Worm (Caenorhabditis elegans) whole organism, mixed stage, embryonic: ENCODE results near the gene D1086.17.

Experiments used
- M03D4.4 ChIP-seq: sonication (generic microtip); optimal IDR thresholded peaks from 2 replicates; lab custom pipeline; 2017; ENCODE audit warnings: mild to moderate bottlenecking, missing genetic modification characterization, missing compliant biosample characterization
- blmp-1 ChIP-seq: fragments of 150-350 bp; optimal IDR thresholded peaks from 2 replicates; lab custom pipeline; 2014; ENCODE audit warnings: missing biosample characterization, missing genetic modification characterization
- ceh-39 ChIP-seq: fragments of 150-350 bp; optimal IDR thresholded peaks from 2 replicates; lab custom pipeline; 2014; ENCODE audit warnings: missing biosample characterization, missing genetic modification characterization
- ceh-83 ChIP-seq: fragments of 200-800 bp; sonication (Bioruptor generic); optimal IDR thresholded peaks from 2 replicates; lab custom pipeline; 2018; ENCODE audit warnings: mild to moderate bottlenecking, missing genetic modification characterization, missing compliant biosample characterization
- ces-1 ChIP-seq: fragments of 150-350 bp; optimal IDR thresholded peaks from 2 replicates; lab custom pipeline; 2014; ENCODE audit warnings: missing biosample characterization, missing genetic modification reagents, missing genetic modification characterization
- elt-1 ChIP-seq: sonication (generic microtip); optimal IDR thresholded peaks from 2 replicates; lab custom pipeline; 2017; ENCODE audit warnings: missing genetic modification characterization, mild to moderate bottlenecking, missing compliant biosample characterization, antibody characterized with exemption, moderate library complexity, borderline replicate concordance; ENCODE audit not compliant: insufficient read depth
- elt-3 ChIP-seq: fragments of 150-350 bp; optimal IDR thresholded peaks from 2 replicates; lab custom pipeline; 2014; ENCODE audit warnings: missing biosample characterization, missing genetic modification characterization
- flh-1 ChIP-seq: fragments of 200-800 bp; sonication (Bioruptor generic); optimal IDR thresholded peaks from 2 replicates; lab custom pipeline; 2018; ENCODE audit warnings: mild to moderate bottlenecking, missing genetic modification characterization, moderate library complexity, missing compliant biosample characterization
- ham-2 ChIP-seq: fragments of 200-800 bp; sonication (Bioruptor generic); optimal IDR thresholded peaks from 2 replicates; lab custom pipeline; 2018; ENCODE audit warnings: mild to moderate bottlenecking, missing genetic modification characterization, missing compliant biosample characterization
- hlh-1 ChIP-seq: fragments of 150-350 bp; optimal IDR thresholded peaks from 2 replicates; lab custom pipeline; 2014; ENCODE audit warnings: missing biosample characterization, missing genetic modification reagents, missing genetic modification characterization
- lin-13 ChIP-seq: fragments of 150-350 bp; optimal IDR thresholded peaks from 2 replicates; lab custom pipeline; 2014; ENCODE audit warnings: missing biosample characterization, missing genetic modification characterization
- lin-32 ChIP-seq: fragments of 200-800 bp; sonication (Bioruptor generic); optimal IDR thresholded peaks from 2 replicates; lab custom pipeline; 2018; ENCODE audit warnings: mild to moderate bottlenecking, missing genetic modification characterization, missing compliant biosample characterization
- lsy-2 ChIP-seq: fragments of 150-350 bp; optimal IDR thresholded peaks from 2 replicates; lab custom pipeline; 2014; ENCODE audit warnings: missing biosample characterization, missing genetic modification characterization
- mab-5 ChIP-seq: fragments of 150-350 bp; optimal IDR thresholded peaks from 2 replicates; lab custom pipeline; 2014; ENCODE audit warnings: missing biosample characterization, missing genetic modification characterization
- mls-2 ChIP-seq: sonication (generic microtip); optimal IDR thresholded peaks from 2 replicates; lab custom pipeline; 2016; ENCODE audit warnings: mild to moderate bottlenecking, missing genetic modification characterization, moderate library complexity, missing compliant biosample characterization
- nhr-12 ChIP-seq: fragments of 150-350 bp; optimal IDR thresholded peaks from 2 replicates; lab custom pipeline; 2014; ENCODE audit warnings: missing biosample characterization, missing genetic modification characterization
- nhr-237 ChIP-seq: fragments of 150-350 bp; optimal IDR thresholded peaks from 2 replicates; lab custom pipeline; 2014; ENCODE audit warnings: missing biosample characterization, missing genetic modification characterization
- nhr-28 ChIP-seq: fragments of 150-350 bp; optimal IDR thresholded peaks from 2 replicates; lab custom pipeline; 2014; ENCODE audit warnings: missing biosample characterization, missing genetic modification characterization
- nhr-76 ChIP-seq: sonication (generic microtip); optimal IDR thresholded peaks from 2 replicates; lab custom pipeline; 2017; ENCODE audit warnings: missing biosample characterization, missing genetic modification characterization
- sem-2 ChIP-seq: fragments of 200-800 bp; sonication (Bioruptor generic); optimal IDR thresholded peaks from 2 replicates; lab custom pipeline; 2018; ENCODE audit warnings: mild to moderate bottlenecking, missing genetic modification characterization, missing compliant biosample characterization
- snpc-4 ChIP-seq: fragments of 150-350 bp; optimal IDR thresholded peaks from 2 replicates; lab custom pipeline; 2014; ENCODE audit warnings: missing biosample characterization, missing genetic modification characterization
- sptf-1 ChIP-seq: sonication (generic microtip); optimal IDR thresholded peaks from 2 replicates; lab custom pipeline; 2017; ENCODE audit warnings: mild to moderate bottlenecking, missing genetic modification characterization, moderate library complexity, missing compliant biosample characterization
- unc-120 ChIP-seq: sonication (generic microtip); optimal IDR thresholded peaks from 2 replicates; lab custom pipeline; 2017; ENCODE audit warnings: missing genetic modification characterization, missing compliant biosample characterization; ENCODE audit not compliant: poor library complexity, severe bottlenecking
- unc-39 ChIP-seq: fragments of 150-350 bp; optimal IDR thresholded peaks from 2 replicates; lab custom pipeline; 2014; ENCODE audit warnings: missing biosample characterization, missing genetic modification characterization
- unc-62 ChIP-seq: fragments of 150-350 bp; optimal IDR thresholded peaks from 2 replicates; lab custom pipeline; 2014; ENCODE audit warnings: missing biosample characterization, missing genetic modification reagents, missing genetic modification characterization
- zip-8 ChIP-seq: fragments of 150-350 bp; optimal IDR thresholded peaks from 2 replicates; lab custom pipeline; 2014; ENCODE audit warnings: missing biosample characterization, missing genetic modification characterization
- ztf-11 ChIP-seq: fragments of 150-350 bp; optimal IDR thresholded peaks from 2 replicates; lab custom pipeline; 2014; ENCODE audit warnings: missing biosample characterization, missing genetic modification characterization

The D1086.17 gene

DNA sequence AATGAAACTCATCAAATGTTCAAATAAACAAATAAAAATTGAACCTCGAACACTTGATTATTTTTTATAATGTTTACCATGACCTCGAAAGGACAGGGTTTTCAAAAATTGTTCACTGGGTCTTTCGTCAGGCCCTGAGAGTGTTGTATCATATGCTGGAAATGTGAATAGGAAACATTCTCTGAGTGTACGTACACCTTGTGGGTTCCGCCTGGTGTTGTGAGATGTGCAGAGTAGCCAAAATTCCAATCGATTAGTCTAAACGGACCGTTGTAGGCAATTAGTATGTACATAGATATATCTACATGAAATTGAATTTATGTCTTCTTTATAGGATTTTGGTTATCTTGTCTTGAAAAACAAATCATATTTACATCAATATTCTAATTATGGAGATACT, 26.9 kb downstream of the D1086.17 start:
- no peak for TF ChIP-seq blmp-1 (tag; lab: Kevin White, UChicago)
- TF ChIP-seq lin-32 (GFP tag; lab: Kevin White, UChicago), result no peak
- TF ChIP-seq lin-13, result no peak
- no peak for TF ChIP-seq unc-62 (GFP tag; lab: Kevin White, UChicago)
- no peak for TF ChIP-seq ceh-83
- no peak for TF ChIP-seq hlh-1 (tag; lab: Kevin White, UChicago)
- no peak for TF ChIP-seq sem-2 (GFP tag; lab: Kevin White, UChicago)
- TF ChIP-seq elt-3 (tag; lab: Kevin White, UChicago), result no peak
- TF ChIP-seq nhr-28 (tag; lab: Kevin White, UChicago), result no peak
- TF ChIP-seq ztf-11 (tag; lab: Kevin White, UChicago), result no peak
- no peak for TF ChIP-seq M03D4.4 (tag; lab: Kevin White, UChicago)
- no peak for TF ChIP-seq mab-5 (tag; lab: Kevin White, UChicago)
- TF ChIP-seq ham-2 (GFP tag; lab: Kevin White, UChicago), result no peak
- no peak for TF ChIP-seq nhr-12 (tag; lab: Kevin White, UChicago)
- no peak for TF ChIP-seq nhr-76 (tag; lab: Kevin White, UChicago)
- TF ChIP-seq snpc-4 (tag; lab: Kevin White, UChicago), result no peak

DNA sequence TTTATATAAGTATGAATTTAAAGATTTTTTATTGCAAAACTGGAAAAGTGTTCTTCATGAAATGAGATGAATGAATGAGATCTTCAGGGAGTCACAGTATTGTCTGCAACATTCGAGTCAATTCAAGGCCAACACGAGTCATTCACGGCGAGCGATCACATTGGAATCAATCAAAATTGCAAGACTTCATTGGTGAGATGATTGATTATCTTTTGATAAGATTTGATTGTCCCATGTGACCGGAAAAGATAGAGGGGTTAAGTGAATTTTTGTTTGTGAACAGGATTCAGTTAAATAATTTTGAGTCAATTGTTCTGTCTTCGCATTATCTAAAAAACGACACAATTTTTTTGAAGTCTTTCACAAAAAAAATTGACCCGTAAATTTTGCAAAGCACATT, 27.3 kb downstream of the D1086.17 start:
- TF ChIP-seq zip-8 (tag; lab: Kevin White, UChicago) (no peak), unc-62 (GFP tag; lab: Kevin White, UChicago) (peak; percentile 26)

DNA sequence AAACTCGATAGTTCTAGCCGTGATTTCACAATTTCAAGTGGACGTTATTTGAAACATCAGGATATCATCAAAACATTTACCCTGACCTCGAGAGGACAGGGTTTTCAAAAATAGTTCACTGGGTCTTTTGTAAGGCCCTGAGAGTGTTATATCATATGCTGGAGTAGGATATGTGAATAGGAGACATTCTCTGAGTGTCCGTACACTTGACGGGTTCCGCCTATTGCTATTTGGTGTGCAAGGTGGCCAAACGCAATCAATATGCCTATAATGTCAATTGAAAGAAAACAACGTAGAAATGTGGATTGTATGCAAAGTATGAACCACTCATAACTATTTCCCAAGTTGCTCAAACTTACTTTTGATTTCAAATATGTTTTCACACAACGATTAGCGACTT, 29.7 kb downstream of the D1086.17 start:
- TF ChIP-seq unc-120 (no peak), ztf-11 (tag; lab: Kevin White, UChicago) (no peak)
- TF ChIP-seq, all 35 proteins: peak for 0

DNA sequence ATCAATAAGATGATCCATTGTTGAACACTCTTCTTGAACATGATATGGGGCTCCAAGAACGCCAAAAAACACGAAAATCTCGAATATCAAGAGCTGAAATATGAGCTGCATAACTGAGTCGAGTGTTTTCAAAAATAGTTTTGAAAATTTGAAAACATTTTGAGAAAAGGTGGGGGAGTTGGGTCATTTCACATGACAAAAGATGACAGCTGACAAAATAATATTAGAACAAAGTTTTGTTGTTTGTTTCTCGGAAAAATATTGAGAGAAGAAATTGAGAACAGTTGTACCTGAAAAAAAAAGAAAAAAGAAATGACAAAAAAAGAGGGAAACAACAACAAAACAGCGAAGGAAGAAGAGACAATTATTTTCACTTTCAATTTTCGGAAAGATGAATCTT, 30.9 kb downstream of the D1086.17 start, which contains the start of the genes D1086.2 and D1086.1:
D1086.2 (minus strand) TSS at position 150 of the 400 bp plus-strand sequence.
D1086.1 (plus strand) TSS at position 340 of the 400 bp plus-strand sequence.
- no peak for TF ChIP-seq unc-120
- TF ChIP-seq ham-2 (GFP tag; lab: Kevin White, UChicago), result no peak
- no peak for TF ChIP-seq elt-3 (tag; lab: Kevin White, UChicago)
- TF ChIP-seq unc-39 (tag; lab: Kevin White, UChicago), result no peak
- TF ChIP-seq hlh-1 (tag; lab: Kevin White, UChicago), result no peak
- no peak for TF ChIP-seq nhr-12 (tag; lab: Kevin White, UChicago)
- TF ChIP-seq snpc-4 (tag; lab: Kevin White, UChicago), result no peak
- no peak for TF ChIP-seq zip-8 (tag; lab: Kevin White, UChicago)
- no peak for TF ChIP-seq elt-1 (tag; lab: Kevin White, UChicago)
- no peak for TF ChIP-seq blmp-1 (tag; lab: Kevin White, UChicago)
- no peak for TF ChIP-seq unc-62 (GFP tag; lab: Kevin White, UChicago)
- no peak for TF ChIP-seq M03D4.4 (tag; lab: Kevin White, UChicago)
- no peak for TF ChIP-seq ces-1
- TF ChIP-seq nhr-28 (tag; lab: Kevin White, UChicago), result no peak
- TF ChIP-seq nhr-76 (tag; lab: Kevin White, UChicago), result no peak
- TF ChIP-seq nhr-237, result no peak
- TF ChIP-seq lin-32 (GFP tag; lab: Kevin White, UChicago), result no peak
- TF ChIP-seq sem-2 (GFP tag; lab: Kevin White, UChicago), result no peak

DNA sequence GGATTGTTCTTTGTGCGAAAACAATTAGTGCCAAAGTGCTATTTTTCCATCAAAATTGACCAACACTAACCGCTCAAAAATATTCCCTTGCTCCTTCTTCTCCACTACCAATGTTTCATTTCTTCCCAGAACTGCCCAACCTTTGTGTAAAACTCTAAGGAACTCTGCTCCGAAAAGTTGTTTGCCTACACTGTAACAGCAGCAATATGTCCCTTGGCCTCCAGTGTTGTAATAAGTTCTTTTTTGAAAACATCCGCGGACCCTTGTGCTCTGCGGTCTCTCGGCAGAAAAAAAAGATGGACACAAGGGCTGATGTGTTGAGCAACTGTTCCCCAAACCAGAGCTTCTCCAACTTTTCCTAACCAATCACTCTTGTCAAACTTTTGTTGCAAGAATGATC, 33.2 kb downstream of the D1086.17 start, which contains the start of gene D1086.12:
D1086.12 (plus strand) TSS at position 301 of the 400 bp plus-strand sequence.
- TF ChIP-seq ham-2 (GFP tag; lab: Kevin White, UChicago) (no peak), mls-2 (tag; lab: Kevin White, UChicago) (no peak), hlh-1 (tag; lab: Kevin White, UChicago) (peak; percentile 90)

DNA sequence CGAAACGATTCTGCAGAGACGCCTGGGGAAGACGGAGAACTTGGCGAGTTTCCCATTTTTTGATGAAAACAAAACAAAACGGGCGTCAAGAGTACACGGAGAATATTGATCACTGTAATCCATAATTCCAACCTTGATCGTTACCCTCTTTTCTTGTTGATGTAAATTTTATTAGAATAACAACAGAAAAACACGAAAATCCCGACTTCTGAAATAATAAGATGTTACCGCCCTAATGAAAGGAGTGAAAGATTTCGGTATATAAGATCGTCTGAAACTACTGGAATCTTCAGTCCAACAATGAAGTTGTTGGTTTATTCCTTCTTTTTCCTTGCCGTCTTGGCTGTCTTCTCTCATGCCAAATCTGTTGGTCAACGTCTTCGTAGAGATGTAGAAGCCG, 36.3 kb downstream of the D1086.17 start, which contains the start of gene D1086.9:
D1086.9 (plus strand) TSS at position 301 of the 400 bp plus-strand sequence.
- no peak for TF ChIP-seq lsy-2 (tag; lab: Kevin White, UChicago)
- TF ChIP-seq ztf-11 (tag; lab: Kevin White, UChicago), result no peak
- no peak for TF ChIP-seq hlh-1 (tag; lab: Kevin White, UChicago)

DNA sequence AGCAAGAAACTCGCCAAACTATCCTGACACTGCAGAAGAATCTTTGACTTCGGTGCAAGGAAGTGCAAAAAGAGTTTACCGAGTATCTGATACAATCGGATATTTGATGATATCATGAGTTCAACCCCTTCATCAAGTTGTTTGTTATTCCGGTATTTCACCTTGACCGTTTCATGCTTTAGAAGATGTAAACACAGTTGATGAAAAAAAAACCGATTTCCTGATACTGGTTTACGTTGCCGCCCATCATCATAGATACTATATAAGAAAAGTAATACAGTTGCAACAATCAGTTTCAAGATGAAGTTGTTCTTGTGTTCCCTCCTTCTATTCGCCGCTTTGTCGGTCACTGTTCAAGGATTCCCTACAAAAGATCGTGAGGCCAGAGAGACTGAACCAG, 39.8 kb downstream of the D1086.17 start, which contains the start of gene H39E23.3:
H39E23.3 (plus strand) TSS at position 301 of the 400 bp plus-strand sequence.
- TF ChIP-seq ceh-39 (tag; lab: Kevin White, UChicago) (no peak), lsy-2 (tag; lab: Kevin White, UChicago) (no peak), flh-1 (GFP tag; lab: Kevin White, UChicago) (no peak), nhr-76 (tag; lab: Kevin White, UChicago) (no peak), sptf-1 (no peak), sem-2 (GFP tag; lab: Kevin White, UChicago) (no peak)
